Worm (Caenorhabditis elegans) whole organism, L2 larva: ENCODE results near the gene lurp-4.

Experiments used
- C34F6.9 ChIP-seq: fragments of 150-350 bp; optimal IDR thresholded peaks from 2 replicates; lab custom pipeline; 2014; ENCODE audit warnings: missing biosample characterization, missing genetic modification characterization
- F13H6.1 ChIP-seq: sonication (generic microtip); optimal IDR thresholded peaks from 2 replicates; lab custom pipeline; 2016; ENCODE audit warnings: missing genetic modification characterization, missing compliant biosample characterization
- R02D3.7 ChIP-seq: fragments of 150-350 bp; optimal IDR thresholded peaks from 2 replicates; lab custom pipeline; 2014; ENCODE audit warnings: missing biosample characterization, missing genetic modification characterization
- Y55F3AM.14 ChIP-seq: fragments of 200-800 bp; sonication (Bioruptor generic); optimal IDR thresholded peaks from 2 replicates; lab custom pipeline; 2018; ENCODE audit warnings: mild to moderate bottlenecking, missing genetic modification characterization, missing compliant biosample characterization
- ZK546.5 ChIP-seq: sonication (generic microtip); optimal IDR thresholded peaks from 2 replicates; lab custom pipeline; 2017; ENCODE audit warnings: missing biosample characterization, missing genetic modification characterization
- ama-1 ChIP-seq: fragments of 150-350 bp; optimal IDR thresholded peaks from 2 replicates; lab custom pipeline; 2018; ENCODE audit warnings: inconsistent platforms
- blmp-1 ChIP-seq: sonication (generic microtip); optimal IDR thresholded peaks from 2 replicates; lab custom pipeline; 2017; ENCODE audit warnings: missing genetic modification characterization, mild to moderate bottlenecking, missing compliant biosample characterization, antibody characterized with exemption, moderate library complexity; ENCODE audit not compliant: insufficient read depth
- ceh-16 ChIP-seq: fragments of 150-350 bp; optimal IDR thresholded peaks from 2 replicates; lab custom pipeline; 2014; ENCODE audit warnings: missing biosample characterization, missing genetic modification characterization
- ceh-82 ChIP-seq: fragments of 150-350 bp; optimal IDR thresholded peaks from 2 replicates; lab custom pipeline; 2014; ENCODE audit warnings: missing biosample characterization, missing genetic modification characterization
- crh-2 ChIP-seq: sonication (generic microtip); optimal IDR thresholded peaks from 2 replicates; lab custom pipeline; 2017; ENCODE audit warnings: missing biosample characterization, missing genetic modification characterization
- elt-1 ChIP-seq: fragments of 150-350 bp; optimal IDR thresholded peaks from 2 replicates; lab custom pipeline; 2014; ENCODE audit warnings: missing biosample characterization, missing genetic modification characterization
- elt-3 ChIP-seq: sonication (generic microtip); optimal IDR thresholded peaks from 2 replicates; lab custom pipeline; 2017; ENCODE audit warnings: missing biosample characterization, missing genetic modification characterization
- lin-11 ChIP-seq: fragments of 150-350 bp; sonication (generic microtip); optimal IDR thresholded peaks from 2 replicates; lab custom pipeline; 2014; ENCODE audit warnings: missing biosample characterization, missing genetic modification characterization, inconsistent platforms, mixed read lengths
- lin-13 ChIP-seq: fragments of 150-350 bp; optimal IDR thresholded peaks from 2 replicates; lab custom pipeline; 2014; ENCODE audit warnings: missing biosample characterization, missing genetic modification reagents, missing genetic modification characterization
- lin-39 ChIP-seq: fragments of 150-350 bp; optimal IDR thresholded peaks from 2 replicates; lab custom pipeline; 2014; ENCODE audit warnings: missing biosample characterization, missing genetic modification reagents, missing genetic modification characterization
- lsy-2 ChIP-seq, 2 experiments: fragments of 150-350 bp in 1 of 2; sonication (generic microtip) in 1 of 2; optimal IDR thresholded peaks; 2 replicates each; lab custom pipeline; 2014 to 2017; ENCODE audit warnings: missing biosample characterization in 2 of 2, missing genetic modification characterization in 2 of 2
- mab-5 ChIP-seq: fragments of 150-350 bp; optimal IDR thresholded peaks from 2 replicates; lab custom pipeline; 2014; ENCODE audit warnings: missing biosample characterization, missing genetic modification characterization
- nhr-11 ChIP-seq: fragments of 150-350 bp; optimal IDR thresholded peaks from 2 replicates; lab custom pipeline; 2014; ENCODE audit warnings: missing biosample characterization, missing genetic modification characterization
- nhr-12 ChIP-seq: fragments of 150-350 bp; optimal IDR thresholded peaks from 2 replicates; lab custom pipeline; 2014; ENCODE audit warnings: missing biosample characterization, missing genetic modification characterization
- nhr-129 ChIP-seq: fragments of 150-350 bp; optimal IDR thresholded peaks from 2 replicates; lab custom pipeline; 2014; ENCODE audit warnings: missing biosample characterization, missing genetic modification characterization
- nhr-21 ChIP-seq: fragments of 150-350 bp; optimal IDR thresholded peaks from 2 replicates; lab custom pipeline; 2014; ENCODE audit warnings: missing biosample characterization, missing genetic modification characterization
- nhr-23 ChIP-seq: fragments of 150-350 bp; optimal IDR thresholded peaks from 2 replicates; lab custom pipeline; 2014; ENCODE audit warnings: missing biosample characterization, missing genetic modification reagents, missing genetic modification characterization
- nhr-25 ChIP-seq: fragments of 150-350 bp; sonication (generic microtip); optimal IDR thresholded peaks from 3 replicates; lab custom pipeline; 2014; ENCODE audit warnings: missing biosample characterization, missing genetic modification characterization
- nhr-6 ChIP-seq: fragments of 150-350 bp; optimal IDR thresholded peaks from 2 replicates; lab custom pipeline; 2014; ENCODE audit warnings: missing biosample characterization, missing genetic modification characterization
- peb-1 ChIP-seq: fragments of 150-350 bp; optimal IDR thresholded peaks from 2 replicates; lab custom pipeline; 2014; ENCODE audit warnings: missing biosample characterization, missing genetic modification characterization
- sem-4 ChIP-seq: fragments of 150-350 bp; optimal IDR thresholded peaks from 2 replicates; lab custom pipeline; 2014; ENCODE audit warnings: missing biosample characterization, missing genetic modification reagents, missing genetic modification characterization
- skn-1 ChIP-seq: sonication (generic microtip); optimal IDR thresholded peaks from 2 replicates; lab custom pipeline; 2017; ENCODE audit warnings: missing biosample characterization, missing genetic modification characterization
- sma-3 ChIP-seq: sonication (generic microtip); optimal IDR thresholded peaks from 2 replicates; lab custom pipeline; 2016; ENCODE audit warnings: missing genetic modification reagents, missing genetic modification characterization, missing compliant biosample characterization
- sma-9 ChIP-seq, 2 experiments: fragments of 150-350 bp in 1 of 2; sonication (generic microtip) in 1 of 2; optimal IDR thresholded peaks; 2 replicates each; lab custom pipeline; 2014 to 2016; ENCODE audit warnings: missing genetic modification characterization in 2 of 2, mild to moderate bottlenecking in 1 of 2, missing biosample characterization in 1 of 2, missing compliant biosample characterization in 1 of 2, missing genetic modification reagents in 1 of 2, moderate library complexity in 1 of 2
- snpc-4 ChIP-seq: fragments of 150-350 bp; optimal IDR thresholded peaks from 2 replicates; lab custom pipeline; 2014; ENCODE audit warnings: missing biosample characterization, missing genetic modification characterization
- unc-39 ChIP-seq: fragments of 150-350 bp; optimal IDR thresholded peaks from 2 replicates; lab custom pipeline; 2014; ENCODE audit warnings: missing biosample characterization, missing genetic modification characterization
- unc-55 ChIP-seq: fragments of 150-350 bp; sonication (generic microtip); optimal IDR thresholded peaks from 3 replicates; lab custom pipeline; 2014; ENCODE audit warnings: missing biosample characterization, missing genetic modification reagents, missing genetic modification characterization
- ztf-1 ChIP-seq: fragments of 200-800 bp; sonication (Bioruptor generic); conservative IDR thresholded peaks from 2 replicates; pipeline ENCODE4 v1.3.6; 2022; ENCODE audit warnings: missing genetic modification characterization, missing compliant biosample characterization
- ztf-11 ChIP-seq: sonication (generic microtip); optimal IDR thresholded peaks from 2 replicates; lab custom pipeline; 2017; ENCODE audit warnings: missing biosample characterization, missing genetic modification characterization
- ztf-4 ChIP-seq: fragments of 150-350 bp; optimal IDR thresholded peaks from 2 replicates; lab custom pipeline; 2014; ENCODE audit warnings: missing biosample characterization, missing genetic modification characterization

The lurp-4 gene

ce11 chrV:13064164-13064563, 28.3 kb upstream of the lurp-4 start:
- no peak for TF ChIP-seq nhr-129
- no peak for TF ChIP-seq mab-5 (tag; lab: Kevin White, UChicago)
- TF ChIP-seq crh-2 = no peak

DNA sequence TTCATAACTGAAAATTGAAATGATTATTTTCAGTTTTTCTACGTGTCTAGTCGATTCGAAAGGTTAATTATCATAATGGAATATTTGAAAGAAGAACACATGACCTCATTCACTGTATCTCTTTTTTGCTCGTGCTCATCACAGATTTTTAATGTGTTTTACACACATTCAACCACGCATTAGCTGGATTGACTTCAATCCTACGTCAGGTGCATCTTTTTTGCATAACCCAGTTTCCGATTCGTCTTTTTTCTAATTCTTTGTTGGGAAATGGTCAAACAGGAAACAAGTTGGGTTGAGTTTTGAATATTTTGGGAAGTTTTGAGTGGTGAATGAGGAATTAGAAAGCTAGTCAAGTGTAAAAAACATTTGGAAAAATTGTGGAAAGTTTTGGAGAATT, 22.2 kb upstream of the lurp-4 start:
- TF ChIP-seq elt-1 (no peak), blmp-1 (tag; lab: Kevin White, UChicago) (no peak), nhr-12 (tag; lab: Kevin White, UChicago) (no peak), sem-4 (tag; lab: Kevin White, UChicago) (no peak), nhr-11 (tag; lab: Kevin White, UChicago) (no peak), unc-39 (tag; lab: Kevin White, UChicago) (no peak), lsy-2 (tag; optimal IDR thresholded peaks at IDR 0.05; lab: Kevin White, UChicago) (no peak), snpc-4 (no peak), ztf-11 (tag; lab: Kevin White, UChicago) (no peak), nhr-6 (no peak), R02D3.7 (no peak), ceh-16 (tag; lab: Kevin White, UChicago) (no peak), lin-39 (tag; lab: Kevin White, UChicago) (no peak), nhr-129 (no peak), ceh-82 (tag; lab: Kevin White, UChicago) (no peak)
- TF ChIP-seq, all 48 proteins: peak for 0

DNA sequence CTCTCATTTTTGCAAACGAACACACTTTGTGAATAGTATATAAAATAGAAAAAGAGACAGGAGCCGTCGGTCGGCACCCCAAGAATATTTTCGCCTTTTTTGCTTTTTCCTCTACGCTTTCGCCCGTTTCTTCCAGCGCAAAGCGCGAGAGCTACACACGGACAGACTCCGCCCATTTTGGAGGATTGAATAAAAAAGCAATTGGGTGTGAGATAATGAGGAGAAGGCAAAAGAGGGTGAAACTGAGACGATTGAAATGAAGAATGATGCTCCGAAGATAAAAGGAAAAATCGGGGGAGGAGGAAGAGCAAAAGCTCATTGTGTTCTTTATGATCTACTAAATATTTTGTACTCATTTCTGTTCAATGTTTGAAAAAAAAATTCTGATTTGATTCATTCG, 21.4 kb upstream of the lurp-4 start, which contains the start of gene C34B4.3:
Gene C34B4.3 (minus strand): TSS at position 101 of the 400 bp plus-strand sequence.
- TF ChIP-seq Y55F3AM.14 (GFP tag; lab: Kevin White, UChicago) (no peak), unc-55 (no peak), sem-4 (tag; lab: Kevin White, UChicago) (no peak), nhr-21 (no peak), skn-1 (tag; lab: Kevin White, UChicago) (no peak), sma-9 (GFP tag; optimal IDR thresholded peaks at IDR 0.05; lab: Kevin White, UChicago) (no peak), sma-9 (tag; optimal IDR thresholded peaks at IDR 0.05; lab: Kevin White, UChicago) (no peak), C34F6.9 (tag; lab: Kevin White, UChicago) (no peak), sma-3 (GFP tag; lab: Kevin White, UChicago) (no peak), ZK546.5 (tag; lab: Kevin White, UChicago) (no peak), lin-11 (tag; lab: Kevin White, UChicago) (no peak), elt-1 (no peak), peb-1 (tag; lab: Kevin White, UChicago) (no peak), lin-13 (GFP tag; lab: Kevin White, UChicago) (no peak), nhr-23 (tag; lab: Kevin White, UChicago) (no peak)

DNA sequence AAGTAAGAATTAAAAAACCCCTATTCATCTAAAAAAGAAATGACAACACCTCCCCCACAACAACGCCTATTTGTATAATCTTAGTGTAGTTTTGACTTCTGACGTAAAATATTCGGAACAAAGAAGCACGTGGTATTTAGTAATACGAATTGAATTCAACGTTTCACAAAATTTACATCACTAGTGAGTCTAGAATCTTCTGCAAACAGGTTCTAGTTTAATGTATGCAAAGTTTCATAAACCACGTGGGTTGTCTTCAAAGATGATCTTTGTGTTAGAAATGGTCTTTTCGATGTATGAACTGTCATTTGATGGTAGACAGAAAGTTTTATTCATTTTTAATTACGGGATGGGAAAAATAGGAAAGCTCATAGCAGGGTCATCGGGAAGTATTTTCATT, 19.3 kb upstream of the lurp-4 start:
- no peak for TF ChIP-seq lin-13 (GFP tag; lab: Kevin White, UChicago)
- peak; percentile 51 for TF ChIP-seq nhr-25 (tag; lab: Kevin White, UChicago)

DNA sequence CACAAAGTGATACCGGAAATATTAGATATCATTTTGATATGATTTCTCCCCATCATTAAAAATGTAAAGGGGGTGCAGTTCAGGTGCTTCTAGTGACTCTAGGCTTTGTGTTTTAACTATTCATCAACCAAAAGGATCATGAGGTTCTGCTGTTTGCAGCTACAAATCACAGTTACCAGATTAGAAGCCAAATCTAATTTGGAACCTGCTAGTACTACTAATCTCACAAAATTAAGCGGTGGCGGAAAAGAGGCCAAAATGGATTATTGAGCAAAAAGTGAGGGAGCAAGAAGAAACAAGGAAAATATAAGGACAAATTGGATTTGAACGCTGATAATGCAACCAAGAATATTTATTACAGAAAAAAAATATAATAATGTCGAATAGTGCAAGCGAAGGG, 18.3 kb upstream of the lurp-4 start:
- TF ChIP-seq elt-3 (tag; lab: Kevin White, UChicago) (no peak), sma-9 (GFP tag; optimal IDR thresholded peaks at IDR 0.05; lab: Kevin White, UChicago) (no peak), sma-9 (tag; optimal IDR thresholded peaks at IDR 0.05; lab: Kevin White, UChicago) (no peak), ceh-16 (tag; lab: Kevin White, UChicago) (no peak), crh-2 (no peak), ztf-1 (GFP tag; lab: Robert Waterston, UW) (no peak), lin-39 (tag; lab: Kevin White, UChicago) (no peak), sma-3 (GFP tag; lab: Kevin White, UChicago) (no peak), F13H6.1 (tag; lab: Kevin White, UChicago) (no peak), snpc-4 (no peak), unc-39 (tag; lab: Kevin White, UChicago) (no peak), nhr-129 (no peak), ztf-4 (no peak), ama-1 (lab: Kevin White, UChicago) (no peak)
- TF ChIP-seq, all 48 proteins: peak for 0
